Fruit fly (Drosophila melanogaster) whole organism, embryonic: ENCODE measurements around the gene CG17359.

Source experiments
- Ada2b ChIP-seq: fragments of 200-800 bp; sonication (Bioruptor generic); IDR thresholded peaks from 2 replicates; pipeline ENCODE4 v1.3.6; 2022; ENCODE audit warnings: missing biosample characterization, missing genetic modification characterization
- B-H2 ChIP-seq: fragments of 200-800 bp; sonication (Bioruptor generic); optimal IDR thresholded peaks from 2 replicates; lab custom pipeline; 2018; ENCODE audit warnings: missing biosample characterization, mild to moderate bottlenecking, missing genetic modification characterization
- CG10274 ChIP-seq: fragments of 200-800 bp; sonication (Bioruptor generic); optimal IDR thresholded peaks from 3 replicates; lab custom pipeline; 2017; ENCODE audit warnings: missing biosample characterization, mild to moderate bottlenecking, missing genetic modification characterization
- CG12236 ChIP-seq: fragments of 200-800 bp; sonication (Bioruptor generic); optimal IDR thresholded peaks from 2 replicates; lab custom pipeline; 2016; ENCODE audit warnings: missing biosample characterization, missing genetic modification characterization
- CG13424 ChIP-seq: fragments of 200-800 bp; sonication (Bioruptor generic); optimal IDR thresholded peaks from 2 replicates; lab custom pipeline; 2019; ENCODE audit warnings: missing biosample characterization, mild to moderate bottlenecking, missing genetic modification characterization, moderate library complexity
- CG14860 ChIP-seq: fragments of 200-800 bp; sonication (Bioruptor generic); IDR thresholded peaks from 3 replicates; pipeline ENCODE4 v1.3.6; 2022; ENCODE audit warnings: missing biosample characterization, missing genetic modification characterization; ENCODE audit not compliant: partially characterized antibody
- CG18011 ChIP-seq: fragments of 200-800 bp; sonication (Bioruptor generic); optimal IDR thresholded peaks from 2 replicates; lab custom pipeline; 2017; ENCODE audit warnings: missing biosample characterization, missing genetic modification characterization, mild to moderate bottlenecking, moderate library complexity, missing genotype
- CG18262 ChIP-seq: fragments of 200-800 bp; optimal IDR thresholded peaks from 3 replicates; lab custom pipeline; 2019; ENCODE audit warnings: missing biosample characterization, mild to moderate bottlenecking, missing genetic modification characterization, moderate library complexity
- CG2199 ChIP-seq: fragments of 200-800 bp; sonication (Bioruptor generic); IDR thresholded peaks from 3 replicates; pipeline ENCODE4 v1.3.6; 2022; ENCODE audit warnings: missing biosample characterization, missing genetic modification characterization
- CG3065 ChIP-seq: fragments of 200-800 bp; sonication (Bioruptor generic); optimal IDR thresholded peaks from 2 replicates; lab custom pipeline; 2016; ENCODE audit warnings: missing biosample characterization, missing genetic modification characterization
- CG32767 ChIP-seq: fragments of 200-800 bp; sonication (Bioruptor generic); IDR thresholded peaks from 2 replicates; pipeline ENCODE4 v1.3.6; 2022; ENCODE audit warnings: missing biosample characterization, missing genetic modification characterization
- CG3407 ChIP-seq: fragments of 200-800 bp; sonication (Bioruptor generic); optimal IDR thresholded peaks from 2 replicates; lab custom pipeline; 2018; ENCODE audit warnings: missing biosample characterization, mild to moderate bottlenecking, missing genetic modification characterization
- CG5245 ChIP-seq: fragments of 200-800 bp; sonication (Bioruptor generic); optimal IDR thresholded peaks from 3 replicates; lab custom pipeline; 2016; ENCODE audit warnings: missing biosample characterization, missing genetic modification characterization
- CG6654 ChIP-seq: fragments of 200-800 bp; sonication (Bioruptor generic); optimal IDR thresholded peaks from 2 replicates; lab custom pipeline; 2017; ENCODE audit warnings: missing biosample characterization, mild to moderate bottlenecking, missing genetic modification characterization
- CG6854 ChIP-seq: fragments of 200-800 bp; sonication (Bioruptor generic); optimal IDR thresholded peaks from 3 replicates; lab custom pipeline; 2017; ENCODE audit warnings: missing biosample characterization, mild to moderate bottlenecking, missing genetic modification characterization
- CG8944 ChIP-seq: fragments of 200-800 bp; sonication (Bioruptor generic); optimal IDR thresholded peaks from 3 replicates; lab custom pipeline; 2016; ENCODE audit warnings: missing biosample characterization, missing genetic modification characterization
- Chrac-16 ChIP-seq: fragments of 200-800 bp; sonication (Bioruptor generic); optimal IDR thresholded peaks from 3 replicates; lab custom pipeline; 2016; ENCODE audit warnings: missing biosample characterization, missing genetic modification characterization
- Doc3 ChIP-seq: fragments of 200-800 bp; sonication (Bioruptor generic); IDR thresholded peaks from 3 replicates; pipeline ENCODE4 v1.3.6; 2022; ENCODE audit warnings: missing biosample characterization, missing genetic modification characterization; ENCODE audit not compliant: partially characterized antibody
- Dp ChIP-seq: fragments of 200-800 bp; sonication (Bioruptor generic); optimal IDR thresholded peaks from 2 replicates; lab custom pipeline; 2018; ENCODE audit warnings: missing biosample characterization, mild to moderate bottlenecking, missing genetic modification characterization, moderate library complexity
- Elba2 ChIP-seq: fragments of 200-800 bp; sonication (Bioruptor generic); optimal IDR thresholded peaks from 3 replicates; lab custom pipeline; 2016; ENCODE audit warnings: missing biosample characterization, missing genetic modification characterization
- H15 ChIP-seq: fragments of 200-800 bp; sonication (Bioruptor generic); IDR thresholded peaks from 3 replicates; pipeline ENCODE4 v1.3.6; 2022; ENCODE audit warnings: missing biosample characterization, missing genetic modification characterization
- HLHmδ ChIP-seq: fragments of 200-800 bp; sonication (Bioruptor generic); optimal IDR thresholded peaks from 2 replicates; lab custom pipeline; 2018; ENCODE audit warnings: missing biosample characterization, mild to moderate bottlenecking, missing genetic modification characterization, moderate library complexity
- Hr78 ChIP-seq, 2 experiments: fragments of 200-800 bp in 1 of 2; fragments of >200 bp in 1 of 2; sonication (Bioruptor generic) in 1 of 2; optimal IDR thresholded peaks; 2 replicates each; lab custom pipeline; 2017 to 2019; ENCODE audit warnings: missing biosample characterization in 2 of 2, missing genetic modification characterization in 2 of 2, mild to moderate bottlenecking in 1 of 2, moderate library complexity in 1 of 2
- Kr ChIP-seq: fragments of 200-800 bp; sonication (Bioruptor generic); optimal IDR thresholded peaks from 2 replicates; lab custom pipeline; 2017; ENCODE audit warnings: missing biosample characterization, mild to moderate bottlenecking, missing genetic modification characterization
- MBD-R2 ChIP-seq: fragments of 200-800 bp; sonication (Bioruptor generic); IDR thresholded peaks from 2 replicates; pipeline ENCODE4 v1.3.6; 2022; ENCODE audit warnings: missing biosample characterization, missing genetic modification characterization
- Oaz ChIP-seq: fragments of 200-800 bp; sonication (Bioruptor generic); IDR thresholded peaks from 2 replicates; pipeline ENCODE4 v1.3.6; 2022; ENCODE audit warnings: missing biosample characterization, missing genetic modification characterization
- Sry-δ ChIP-seq: fragments of 200-800 bp; sonication (Bioruptor generic); optimal IDR thresholded peaks from 2 replicates; lab custom pipeline; 2016; ENCODE audit warnings: missing biosample characterization, missing genetic modification characterization
- cas ChIP-seq: fragments of 200-800 bp; sonication (Bioruptor generic); IDR thresholded peaks from 2 replicates; pipeline ENCODE4 v1.3.6; 2022; ENCODE audit warnings: missing biosample characterization, missing genetic modification characterization
- dan ChIP-seq: fragments of 200-800 bp; sonication (Bioruptor generic); IDR thresholded peaks from 2 replicates; pipeline ENCODE4 v1.3.6; 2022; ENCODE audit warnings: missing biosample characterization, missing genetic modification characterization
- danr ChIP-seq: fragments of 200-800 bp; sonication (Bioruptor generic); IDR thresholded peaks from 2 replicates; pipeline ENCODE4 v1.3.6; 2022; ENCODE audit warnings: missing biosample characterization, missing genetic modification characterization
- gcm ChIP-seq: fragments of 200-800 bp; sonication (Bioruptor generic); optimal IDR thresholded peaks from 2 replicates; lab custom pipeline; 2019; ENCODE audit warnings: missing biosample characterization, mild to moderate bottlenecking, missing genetic modification characterization, moderate library complexity
- gem ChIP-seq: fragments of 200-800 bp; sonication (Bioruptor generic); optimal IDR thresholded peaks from 2 replicates; lab custom pipeline; 2019; ENCODE audit warnings: missing biosample characterization, mild to moderate bottlenecking, missing genetic modification characterization, moderate library complexity
- gfzf ChIP-seq: fragments of 200-800 bp; sonication (Bioruptor generic); optimal IDR thresholded peaks from 2 replicates; lab custom pipeline; 2016; ENCODE audit warnings: missing biosample characterization, mild to moderate bottlenecking, missing genetic modification characterization, moderate library complexity
- ham ChIP-seq: fragments of 200-800 bp; sonication (Bioruptor generic); IDR thresholded peaks from 2 replicates; pipeline ENCODE4 v1.3.6; 2022; ENCODE audit warnings: missing biosample characterization, missing genetic modification characterization
- insv ChIP-seq, 2 experiments: fragments of 200-800 bp; sonication (Bioruptor generic); optimal IDR thresholded peaks; 3 replicates each; lab custom pipeline; 2016 to 2018; ENCODE audit warnings: missing biosample characterization in 2 of 2, missing genetic modification characterization in 2 of 2
- inv ChIP-seq: fragments of 200-800 bp; sonication (Bioruptor generic); IDR thresholded peaks from 2 replicates; pipeline ENCODE4 v1.3.6; 2022; ENCODE audit warnings: missing biosample characterization, missing genetic modification characterization; ENCODE audit not compliant: partially characterized antibody
- kni ChIP-seq: fragments of 200-800 bp; sonication (Bioruptor generic); optimal IDR thresholded peaks from 3 replicates; lab custom pipeline; 2017; ENCODE audit warnings: mild to moderate bottlenecking, missing biosample characterization, missing genetic modification reagents, missing genetic modification characterization
- lola ChIP-seq, 3 experiments: fragments of >200 bp in 2 of 3; fragments of 200-800 bp in 1 of 3; sonication (Bioruptor generic) in 1 of 3; optimal IDR thresholded peaks; 2 replicates each; lab custom pipeline; 2017 to 2019; ENCODE audit warnings: missing biosample characterization in 3 of 3, missing genetic modification characterization in 3 of 3, mild to moderate bottlenecking in 1 of 3, moderate library complexity in 1 of 3
- mirr ChIP-seq: fragments of 200-800 bp; sonication (Bioruptor generic); optimal IDR thresholded peaks from 3 replicates; lab custom pipeline; 2018; ENCODE audit warnings: missing biosample characterization, mild to moderate bottlenecking, missing genetic modification characterization
- mld ChIP-seq: fragments of 200-800 bp; sonication (Bioruptor generic); IDR thresholded peaks from 3 replicates; pipeline ENCODE4 v1.3.6; 2022; ENCODE audit warnings: missing biosample characterization, missing genetic modification characterization; ENCODE audit not compliant: partially characterized antibody
- pros ChIP-seq: fragments of 200-800 bp; sonication (Bioruptor generic); optimal IDR thresholded peaks from 3 replicates; lab custom pipeline; 2019; ENCODE audit warnings: missing biosample characterization, mild to moderate bottlenecking, missing genetic modification characterization, moderate library complexity
- rib ChIP-seq: fragments of 200-800 bp; sonication (Bioruptor generic); IDR thresholded peaks from 2 replicates; pipeline ENCODE4 v1.3.6; 2022; ENCODE audit warnings: missing biosample characterization, missing genetic modification characterization
- sc ChIP-seq, 3 experiments: fragments of >200 bp in 2 of 3; fragments of 200-800 bp in 1 of 3; sonication (Bioruptor generic) in 1 of 3; optimal IDR thresholded peaks; 2 replicates in 2 of 3; 3 replicates in 1 of 3; lab custom pipeline; 2017; ENCODE audit warnings: mild to moderate bottlenecking in 1 of 3, missing biosample characterization in 1 of 3, missing genetic modification characterization in 1 of 3, missing genetic modification reagents in 1 of 3
- sens ChIP-seq: fragments of 200-800 bp; sonication (Bioruptor generic); peaks from one replicate; lab custom pipeline; 2016; ENCODE audit warnings: missing biosample characterization, missing genetic modification characterization
- seq ChIP-seq: fragments of 200-800 bp; sonication (Bioruptor generic); IDR thresholded peaks from 2 replicates; pipeline ENCODE4 v1.3.6; 2022; ENCODE audit warnings: missing biosample characterization, missing genetic modification characterization
- slbo ChIP-seq: fragments of 200-800 bp; sonication (Bioruptor generic); IDR thresholded peaks from 2 replicates; pipeline ENCODE4 v1.3.6; 2022; ENCODE audit warnings: missing biosample characterization, missing genetic modification characterization
- stwl ChIP-seq: fragments of 200-800 bp; sonication (Bioruptor generic); optimal IDR thresholded peaks from 3 replicates; lab custom pipeline; 2018; ENCODE audit warnings: missing biosample characterization, mild to moderate bottlenecking, missing genetic modification characterization, moderate library complexity

CG17359 gene

DNA sequence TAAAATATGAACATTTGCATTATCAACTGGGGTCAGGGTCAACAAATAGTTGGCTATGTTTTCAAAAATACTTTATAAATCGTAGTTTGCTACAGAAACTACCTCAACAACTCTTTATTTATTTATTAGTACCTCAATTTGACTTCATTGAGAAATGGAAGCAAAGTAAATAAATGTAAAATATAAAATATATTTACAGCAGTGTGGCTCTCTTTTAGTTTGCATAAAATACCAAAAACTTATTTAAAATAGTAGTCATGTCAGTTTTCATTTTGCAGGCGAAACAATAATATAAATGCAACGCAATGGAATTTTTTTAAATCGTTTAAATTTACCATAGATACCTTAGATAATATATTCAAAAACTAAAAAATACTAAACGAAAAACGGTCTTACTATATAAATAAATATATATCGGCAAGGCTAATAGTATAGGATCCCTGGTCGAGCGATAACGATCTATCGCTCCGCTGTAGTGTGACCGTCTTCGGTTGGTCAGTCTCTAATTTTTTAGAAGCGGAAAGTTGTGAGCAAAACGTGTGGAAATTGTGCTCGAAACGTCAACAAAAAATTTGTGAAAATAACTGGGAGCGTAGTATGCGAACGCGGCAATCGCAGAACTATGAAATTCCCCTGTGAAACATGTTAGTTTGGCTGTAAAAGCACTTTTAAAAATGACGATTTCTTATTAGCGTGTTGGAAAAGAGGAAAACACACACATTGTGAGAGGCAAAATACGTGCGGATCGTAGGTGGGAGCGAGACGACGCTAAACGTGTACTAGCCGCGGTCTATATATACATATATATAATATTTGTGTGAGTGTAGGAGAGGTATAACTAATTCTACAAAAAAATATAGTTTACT lies 2.8 kb upstream of the CG17359 start, which contains the start of the genes Nprl3 and upSET (continued):
- TF ChIP-seq mld (GFP tag; lab: Robert Waterston, UW) = peak; percentile 79; the same call in 2 of the 3 replicates
- TF ChIP-seq CG2199 (GFP tag; lab: Robert Waterston, UW) = no peak
- no peak for TF ChIP-seq gcm

DNA sequence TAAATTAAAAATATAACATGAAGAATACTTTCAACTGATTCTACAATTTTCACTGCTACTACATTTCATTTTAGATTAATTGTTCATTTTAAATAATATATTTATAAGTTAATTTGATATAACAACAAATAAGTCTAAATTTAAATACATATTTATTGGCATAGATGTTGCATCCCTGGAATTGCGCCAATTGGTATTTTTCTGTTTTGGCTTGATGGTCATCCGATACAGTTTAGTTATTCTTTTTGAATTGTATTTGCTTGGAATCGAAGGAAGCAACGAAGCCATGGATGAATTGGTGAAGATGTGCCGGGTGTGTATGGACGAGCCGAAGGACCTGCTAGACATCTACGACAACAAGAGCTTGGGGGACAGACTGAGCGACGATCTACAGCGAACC lies 2.1 kb downstream of the CG17359 start, which contains the start of gene CG17361:
TSS of gene CG17361 (plus strand) at position 200 of the 400 bp plus-strand sequence.
- TF ChIP-seq inv (GFP tag; lab: Robert Waterston, UW) (no peak), MBD-R2 (GFP tag; lab: Robert Waterston, UW) (peak; percentile 77), mirr (no peak), Ada2b (GFP tag; lab: Robert Waterston, UW) (no peak), rib (no peak), sc (optimal IDR thresholded peaks at IDR 0.05; lab: Kevin White, UChicago) (no peak), sc (GFP tag; optimal IDR thresholded peaks at IDR 0.05; lab: Kevin White, UChicago) (no peak), Chrac-16 (GFP tag; lab: Kevin White, UChicago) (no peak), lola (GFP tag; optimal IDR thresholded peaks at IDR 0.05; lab: Kevin White, UChicago) (no peak), H15 (GFP tag; lab: Robert Waterston, UW) (no peak), sens (GFP tag; lab: Kevin White, UChicago) (no peak), CG13424 (tag; lab: Kevin White, UChicago) (no peak), danr (GFP tag; lab: Robert Waterston, UW) (no peak), cas (GFP tag; lab: Robert Waterston, UW) (no peak), CG6854 (GFP tag; lab: Kevin White, UChicago) (no peak), CG12236 (no peak), gfzf (GFP tag; lab: Kevin White, UChicago) (peak; percentile 61), CG3065 (GFP tag; lab: Kevin White, UChicago) (no peak), slbo (peak; percentile 28; the same call in 1 of the 2 replicates), kni (GFP tag; lab: Kevin White, UChicago) (no peak), CG3407 (GFP tag; lab: Kevin White, UChicago) (no peak), CG5245 (GFP tag; lab: Kevin White, UChicago) (no peak), CG18011 (GFP tag; lab: Kevin White, UChicago) (no peak), CG32767 (GFP tag; lab: Robert Waterston, UW) (no peak), seq (GFP tag; lab: Robert Waterston, UW) (no peak), Kr (GFP tag; lab: Kevin White, UChicago) (no peak), Hr78 (GFP tag; optimal IDR thresholded peaks at IDR 0.05; lab: Kevin White, UChicago) (no peak), ham (GFP tag; lab: Robert Waterston, UW) (no peak), Dp (GFP tag; lab: Kevin White, UChicago) (peak; percentile 23), Doc3 (no peak), CG18262 (tag; lab: Kevin White, UChicago) (peak; percentile 18), HLHmδ (no peak), insv (GFP tag; optimal IDR thresholded peaks at IDR 0.05; lab: Kevin White, UChicago) (no peak), dan (GFP tag; lab: Robert Waterston, UW) (no peak), CG10274 (no peak), Oaz (GFP tag; lab: Robert Waterston, UW) (no peak), CG8944 (GFP tag; lab: Kevin White, UChicago) (no peak), stwl (tag; lab: Kevin White, UChicago) (peak; percentile 43), gem (tag; lab: Kevin White, UChicago) (peak; percentile 27), Sry-δ (GFP tag; lab: Kevin White, UChicago) (no peak), CG6654 (GFP tag; lab: Kevin White, UChicago) (peak; percentile 62), B-H2 (GFP tag; lab: Kevin White, UChicago) (no peak), Elba2 (GFP tag; lab: Kevin White, UChicago) (no peak), CG14860 (no peak), pros (GFP tag; lab: Kevin White, UChicago) (no peak)
